Worm (Caenorhabditis elegans) whole organism, mixed stage, embryonic: ENCODE measurements around the gene Y53G8B.2.

Experiments
- blmp-1 ChIP-seq: fragments of 150-350 bp; optimal IDR thresholded peaks from 2 replicates; lab custom pipeline; 2014; ENCODE audit warnings: missing biosample characterization, missing genetic modification characterization
- ceh-43 ChIP-seq: fragments of 200-800 bp; sonication (Bioruptor generic); optimal IDR thresholded peaks from 2 replicates; lab custom pipeline; 2018; ENCODE audit warnings: mild to moderate bottlenecking, missing genetic modification characterization, moderate library complexity, missing compliant biosample characterization
- ceh-83 ChIP-seq: fragments of 200-800 bp; sonication (Bioruptor generic); optimal IDR thresholded peaks from 2 replicates; lab custom pipeline; 2018; ENCODE audit warnings: mild to moderate bottlenecking, missing genetic modification characterization, missing compliant biosample characterization
- ces-1 ChIP-seq: fragments of 150-350 bp; optimal IDR thresholded peaks from 2 replicates; lab custom pipeline; 2014; ENCODE audit warnings: missing biosample characterization, missing genetic modification reagents, missing genetic modification characterization
- elt-3 ChIP-seq: fragments of 150-350 bp; optimal IDR thresholded peaks from 2 replicates; lab custom pipeline; 2014; ENCODE audit warnings: missing biosample characterization, missing genetic modification characterization
- mab-5 ChIP-seq: fragments of 150-350 bp; optimal IDR thresholded peaks from 2 replicates; lab custom pipeline; 2014; ENCODE audit warnings: missing biosample characterization, missing genetic modification characterization
- nhr-12 ChIP-seq: fragments of 150-350 bp; optimal IDR thresholded peaks from 2 replicates; lab custom pipeline; 2014; ENCODE audit warnings: missing biosample characterization, missing genetic modification characterization
- nhr-237 ChIP-seq: fragments of 150-350 bp; optimal IDR thresholded peaks from 2 replicates; lab custom pipeline; 2014; ENCODE audit warnings: missing biosample characterization, missing genetic modification characterization
- nhr-28 ChIP-seq: fragments of 150-350 bp; optimal IDR thresholded peaks from 2 replicates; lab custom pipeline; 2014; ENCODE audit warnings: missing biosample characterization, missing genetic modification characterization
- pha-4 ChIP-seq: fragments of 150-350 bp; optimal IDR thresholded peaks from 2 replicates; lab custom pipeline; 2018; ENCODE audit warnings: missing biosample characterization, missing genetic modification reagents, missing genetic modification characterization
- snpc-4 ChIP-seq: fragments of 150-350 bp; optimal IDR thresholded peaks from 2 replicates; lab custom pipeline; 2014; ENCODE audit warnings: missing biosample characterization, missing genetic modification characterization
- sptf-1 ChIP-seq: sonication (generic microtip); optimal IDR thresholded peaks from 2 replicates; lab custom pipeline; 2017; ENCODE audit warnings: mild to moderate bottlenecking, missing genetic modification characterization, moderate library complexity, missing compliant biosample characterization
- unc-62 ChIP-seq: fragments of 150-350 bp; optimal IDR thresholded peaks from 2 replicates; lab custom pipeline; 2014; ENCODE audit warnings: missing biosample characterization, missing genetic modification reagents, missing genetic modification characterization

DNA sequence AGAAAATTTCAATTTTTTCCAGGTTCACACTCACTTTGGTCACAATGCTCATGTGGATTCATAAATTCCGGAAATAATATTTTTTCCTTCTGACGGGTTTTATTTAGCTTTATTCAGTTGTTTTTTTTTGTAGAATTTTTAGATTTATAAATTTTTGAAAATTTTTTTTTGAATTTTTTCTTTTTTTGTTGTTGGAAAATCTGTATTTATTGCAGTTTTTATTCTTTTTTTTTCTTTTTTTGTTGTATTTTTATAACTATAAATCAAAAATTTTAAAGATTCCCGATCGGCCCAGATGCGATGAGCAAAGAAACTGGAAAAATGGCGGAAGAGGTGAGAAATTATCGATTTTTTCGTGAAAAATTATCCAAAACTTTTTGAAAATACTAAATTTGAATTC lies 12.2 kb downstream of the Y53G8B.2 start, which contains the start of gene ccep-135:
- no peak for TF ChIP-seq nhr-28 (tag; lab: Kevin White, UChicago)
- no peak for TF ChIP-seq ceh-83 (GFP tag; lab: Kevin White, UChicago)
- no peak for TF ChIP-seq ceh-43 (GFP tag; lab: Kevin White, UChicago)
- TF ChIP-seq mab-5 (tag; lab: Kevin White, UChicago), result no peak
- TF ChIP-seq pha-4, result no peak
- TF ChIP-seq snpc-4 (tag; lab: Kevin White, UChicago), result no peak
- no peak for TF ChIP-seq nhr-12 (tag; lab: Kevin White, UChicago)
- no peak for TF ChIP-seq blmp-1 (tag; lab: Kevin White, UChicago)
- no peak for TF ChIP-seq unc-62
- no peak for TF ChIP-seq ces-1 (GFP tag; lab: Kevin White, UChicago)
- no peak for TF ChIP-seq nhr-237 (tag; lab: Kevin White, UChicago)
- no peak for TF ChIP-seq elt-3 (tag; lab: Kevin White, UChicago)
- no peak for TF ChIP-seq sptf-1 (tag; lab: Kevin White, UChicago)
